In genomic region chrX:9120828-9121754, dm6 we compare ENCODE assay signal across 1 fruit fly cellular context.
TF ChIP-seq lines count a peak whose summit lies in the region.

No protein-coding gene starts in this region.

TF ChIP-seq in whole organism, embryonic, 481 proteins besides CTCF, POLR2A, EP300 and RAD21 (continued from another document and continues in another):
- peak; percentile 23; the same call in 1 of the 3 replicates for TF ChIP-seq CG17361 (GFP tag; IDR thresholded peaks at IDR 0.05; lab: Robert Waterston, UW)
- no peak for TF ChIP-seq CG8290 (GFP tag; optimal IDR thresholded peaks at IDR 0.05; lab: Kevin White, UChicago)
- TF ChIP-seq CG8290 (tag; optimal IDR thresholded peaks at IDR 0.05; lab: Kevin White, UChicago), result no peak
- no peak for TF ChIP-seq CG17186 (GFP tag; optimal IDR thresholded peaks at IDR 0.05; lab: Kevin White, UChicago)
- no peak for TF ChIP-seq inv (GFP tag; IDR thresholded peaks at IDR 0.05; lab: Robert Waterston, UW; ENCODE audit: partially characterized antibody)
- no peak for TF ChIP-seq vnd (GFP tag; IDR thresholded peaks at IDR 0.05; lab: Robert Waterston, UW; ENCODE audit: partially characterized antibody)
- TF ChIP-seq Hey (tag; optimal IDR thresholded peaks at IDR 0.05; lab: Kevin White, UChicago), result no peak
- peak; percentile 40 for TF ChIP-seq CG17829 (tag; optimal IDR thresholded peaks at IDR 0.05; lab: Kevin White, UChicago)
- TF ChIP-seq TFAM (GFP tag; optimal IDR thresholded peaks at IDR 0.05; lab: Kevin White, UChicago), result no peak
- TF ChIP-seq CG3407 (GFP tag; optimal IDR thresholded peaks at IDR 0.05; lab: Kevin White, UChicago), result no peak
- TF ChIP-seq HLHmδ (GFP tag; optimal IDR thresholded peaks at IDR 0.05; lab: Kevin White, UChicago), result no peak
- TF ChIP-seq abd-A (tag; optimal IDR thresholded peaks at IDR 0.05; lab: Kevin White, UChicago), result no peak
- TF ChIP-seq ERR (GFP tag; optimal IDR thresholded peaks at IDR 0.05; lab: Kevin White, UChicago), result no peak
- TF ChIP-seq CG10147 (GFP tag; optimal IDR thresholded peaks at IDR 0.05; lab: Kevin White, UChicago), result peak; percentile 15
- TF ChIP-seq nau (GFP tag; optimal IDR thresholded peaks at IDR 0.05; lab: Kevin White, UChicago), result peak; percentile 59
- TF ChIP-seq Mes4 (GFP tag; optimal IDR thresholded peaks at IDR 0.05; lab: Kevin White, UChicago), result peak; percentile 5
- no peak for TF ChIP-seq CG9876 (GFP tag; optimal IDR thresholded peaks at IDR 0.05; lab: Kevin White, UChicago)
- TF ChIP-seq emc (GFP tag; optimal IDR thresholded peaks at IDR 0.05; lab: Kevin White, UChicago), result no peak
- TF ChIP-seq sna (GFP tag; IDR thresholded peaks at IDR 0.05; lab: Robert Waterston, UW; ENCODE audit: partially characterized antibody), result no peak
- no peak for TF ChIP-seq HLH4C (GFP tag; IDR thresholded peaks at IDR 0.05; lab: Robert Waterston, UW; ENCODE audit: partially characterized antibody)
- no peak for TF ChIP-seq al (GFP tag; IDR thresholded peaks at IDR 0.05; lab: Robert Waterston, UW)
- TF ChIP-seq CG1832 (GFP tag; optimal IDR thresholded peaks at IDR 0.05; lab: Kevin White, UChicago), result no peak
- TF ChIP-seq CG7963 (GFP tag; IDR thresholded peaks at IDR 0.05; lab: Robert Waterston, UW; ENCODE audit: partially characterized antibody), result no peak
- TF ChIP-seq CG11093 (GFP tag; IDR thresholded peaks at IDR 0.05; lab: Robert Waterston, UW), result no peak
- no peak for TF ChIP-seq CG3065 (GFP tag; optimal IDR thresholded peaks at IDR 0.05; lab: Kevin White, UChicago)
- no peak for TF ChIP-seq CG12236 (GFP tag; optimal IDR thresholded peaks at IDR 0.05; lab: Kevin White, UChicago)
- no peak for TF ChIP-seq Stat92E (GFP tag; optimal IDR thresholded peaks at IDR 0.05; lab: Kevin White, UChicago)
- peak; percentile 50 for TF ChIP-seq CG13424 (tag; optimal IDR thresholded peaks at IDR 0.05; lab: Kevin White, UChicago)
- TF ChIP-seq CG31224 (GFP tag; IDR thresholded peaks at IDR 0.05; lab: Robert Waterston, UW), result no peak
- no peak for TF ChIP-seq CG12299 (tag; optimal IDR thresholded peaks at IDR 0.05; lab: Kevin White, UChicago)
- TF ChIP-seq NC2β (GFP tag; optimal IDR thresholded peaks at IDR 0.05; lab: Kevin White, UChicago), result no peak
- TF ChIP-seq slbo (GFP tag; IDR thresholded peaks at IDR 0.05; lab: Robert Waterston, UW), result peak; percentile 55
- no peak for TF ChIP-seq sens-2 (GFP tag; IDR thresholded peaks at IDR 0.05; lab: Robert Waterston, UW)
- no peak for TF ChIP-seq gt (GFP tag; IDR thresholded peaks at IDR 0.05; lab: Robert Waterston, UW)
- TF ChIP-seq fd96Cb (tag; optimal IDR thresholded peaks at IDR 0.05; lab: Kevin White, UChicago), result peak; percentile 49
- no peak for TF ChIP-seq YL-1 (GFP tag; optimal IDR thresholded peaks at IDR 0.05; lab: Kevin White, UChicago)
- no peak for TF ChIP-seq CG32772 (GFP tag; IDR thresholded peaks at IDR 0.05; lab: Robert Waterston, UW)
- TF ChIP-seq CG4730 (GFP tag; IDR thresholded peaks at IDR 0.05; lab: Robert Waterston, UW), result no peak; the same call in 1 of the 2 replicates
- TF ChIP-seq onecut (GFP tag; IDR thresholded peaks at IDR 0.05; lab: Robert Waterston, UW), result no peak
- peak; percentile 60 for TF ChIP-seq lab (GFP tag; optimal IDR thresholded peaks at IDR 0.05; lab: Kevin White, UChicago)
- TF ChIP-seq CG33213 (GFP tag; optimal IDR thresholded peaks at IDR 0.05; lab: Kevin White, UChicago), result no peak
- TF ChIP-seq stc (GFP tag; IDR thresholded peaks at IDR 0.05; lab: Robert Waterston, UW), result no peak
- no peak for TF ChIP-seq yki (optimal IDR thresholded peaks at IDR 0.05; lab: Kevin White, UChicago)
- no peak for TF ChIP-seq tap (tag; optimal IDR thresholded peaks at IDR 0.05; lab: Kevin White, UChicago)
- TF ChIP-seq dati (GFP tag; IDR thresholded peaks at IDR 0.05; lab: Robert Waterston, UW), result no peak
- TF ChIP-seq ewg (GFP tag; optimal IDR thresholded peaks at IDR 0.05; lab: Kevin White, UChicago), result no peak
- no peak for TF ChIP-seq Scr (GFP tag; IDR thresholded peaks at IDR 0.05; lab: Robert Waterston, UW; ENCODE audit: partially characterized antibody)
- TF ChIP-seq ro (GFP tag; IDR thresholded peaks at IDR 0.05; lab: Robert Waterston, UW), result no peak
- TF ChIP-seq Nf-YB (GFP tag; optimal IDR thresholded peaks at IDR 0.05; lab: Kevin White, UChicago), result no peak
- peak; percentile 54 to 94 for TF ChIP-seq insv (GFP tag; optimal IDR thresholded peaks at IDR 0.05; lab: Kevin White, UChicago)
- peak; percentile 5 for TF ChIP-seq CG18619 (GFP tag; optimal IDR thresholded peaks at IDR 0.05; lab: Kevin White, UChicago)
- TF ChIP-seq HLH3B (GFP tag; IDR thresholded peaks at IDR 0.05; lab: Robert Waterston, UW), result peak; percentile 20; the same call in 1 of the 2 replicates
- TF ChIP-seq hth (optimal IDR thresholded peaks at IDR 0.05; lab: Kevin White, UChicago), result no peak
- TF ChIP-seq pum (GFP tag; optimal IDR thresholded peaks at IDR 0.05; lab: Kevin White, UChicago), result no peak
- TF ChIP-seq CG7745 (tag; optimal IDR thresholded peaks at IDR 0.05; lab: Kevin White, UChicago), result no peak
- TF ChIP-seq Dek (tag; optimal IDR thresholded peaks at IDR 0.05; lab: Kevin White, UChicago), result no peak
- TF ChIP-seq CG32767 (GFP tag; IDR thresholded peaks at IDR 0.05; lab: Robert Waterston, UW), result no peak
- TF ChIP-seq row (GFP tag; IDR thresholded peaks at IDR 0.05; lab: Robert Waterston, UW), result peak; percentile 57
- TF ChIP-seq tio (GFP tag; optimal IDR thresholded peaks at IDR 0.05; lab: Kevin White, UChicago), result peak; percentile 28
- TF ChIP-seq mld (GFP tag; IDR thresholded peaks at IDR 0.05; lab: Robert Waterston, UW; ENCODE audit: partially characterized antibody), result no peak
- no peak for TF ChIP-seq CG8089 (GFP tag; optimal IDR thresholded peaks at IDR 0.05; lab: Kevin White, UChicago)
- peak; percentile 39; the same call in 1 of the 2 replicates for TF ChIP-seq CG1024 (GFP tag; IDR thresholded peaks at IDR 0.05; lab: Robert Waterston, UW)
- TF ChIP-seq aop (GFP tag; IDR thresholded peaks at IDR 0.05; lab: Robert Waterston, UW), result no peak
- no peak for TF ChIP-seq pan (optimal IDR thresholded peaks at IDR 0.05; lab: Kevin White, UChicago)
- TF ChIP-seq pan (GFP tag; optimal IDR thresholded peaks at IDR 0.05 in 1 of 2, IDR thresholded peaks at IDR 0.05 in 1 of 2), result peak in 1 of 2 experiments; percentile 50
- no peak for TF ChIP-seq CG14441 (GFP tag; IDR thresholded peaks at IDR 0.05; lab: Robert Waterston, UW)
- TF ChIP-seq Bdp1 (GFP tag; optimal IDR thresholded peaks at IDR 0.05; lab: Kevin White, UChicago), result no peak
- no peak for TF ChIP-seq CG30431 (GFP tag; optimal IDR thresholded peaks at IDR 0.05; lab: Kevin White, UChicago)
- peak; percentile 25 for TF ChIP-seq CG13296 (GFP tag; optimal IDR thresholded peaks at IDR 0.05; lab: Kevin White, UChicago)
- TF ChIP-seq CG15073 (GFP tag; optimal IDR thresholded peaks at IDR 0.05; lab: Kevin White, UChicago), result no peak
- peak; percentile 36 for TF ChIP-seq CG1233 (GFP tag; optimal IDR thresholded peaks at IDR 0.05; lab: Kevin White, UChicago)
- TF ChIP-seq cad (GFP tag; optimal IDR thresholded peaks at IDR 0.05; lab: Kevin White, UChicago), result no peak
- TF ChIP-seq ATbp (GFP tag; optimal IDR thresholded peaks at IDR 0.05; lab: Kevin White, UChicago), result peak; percentile 27
- 0 out of 2 replicates have a peak, but pooled peaks have one; percentile 16 for TF ChIP-seq crol (GFP tag; IDR thresholded peaks at IDR 0.05; lab: Robert Waterston, UW)
- no peak for TF ChIP-seq ssp (GFP tag; IDR thresholded peaks at IDR 0.05; lab: Robert Waterston, UW)
- TF ChIP-seq CG3163 (GFP tag; optimal IDR thresholded peaks at IDR 0.05; lab: Kevin White, UChicago), result no peak
- TF ChIP-seq HmgD (GFP tag; optimal IDR thresholded peaks at IDR 0.05; lab: Kevin White, UChicago), result no peak
- no peak for TF ChIP-seq btn (GFP tag; optimal IDR thresholded peaks at IDR 0.05; lab: Kevin White, UChicago)
- TF ChIP-seq slp2 (GFP tag; optimal IDR thresholded peaks at IDR 0.05; lab: Kevin White, UChicago), result no peak
- peak; percentile 24 for TF ChIP-seq Hmr (GFP tag; optimal IDR thresholded peaks at IDR 0.05; lab: Kevin White, UChicago)
- peak; percentile 16; the same call in 1 of the 3 replicates for TF ChIP-seq Aef1 (GFP tag; IDR thresholded peaks at IDR 0.05; lab: Robert Waterston, UW)
- no peak for TF ChIP-seq Dfd (GFP tag; optimal IDR thresholded peaks at IDR 0.05; lab: Kevin White, UChicago)
- TF ChIP-seq pzg (GFP tag; optimal IDR thresholded peaks at IDR 0.05; lab: Kevin White, UChicago), result no peak
- TF ChIP-seq Lim3 (GFP tag; IDR thresholded peaks at IDR 0.05; lab: Robert Waterston, UW), result no peak
- no peak for TF ChIP-seq Sin3A (optimal IDR thresholded peaks at IDR 0.05; lab: Kevin White, UChicago)
- TF ChIP-seq toy (GFP tag; IDR thresholded peaks at IDR 0.05; lab: Robert Waterston, UW), result no peak
- no peak for TF ChIP-seq BEAF-32 (GFP tag; optimal IDR thresholded peaks at IDR 0.05; lab: Kevin White, UChicago)
- no peak for TF ChIP-seq CG10959 (GFP tag; IDR thresholded peaks at IDR 0.05; lab: Robert Waterston, UW)
- TF ChIP-seq Mad (GFP tag; optimal IDR thresholded peaks at IDR 0.05; lab: Kevin White, UChicago), result peak; percentile 12
- peak; percentile 55 for TF ChIP-seq CG3281 (GFP tag; optimal IDR thresholded peaks at IDR 0.05; lab: Kevin White, UChicago)
- no peak for TF ChIP-seq CG34224 (GFP tag; IDR thresholded peaks at IDR 0.05; lab: Robert Waterston, UW; ENCODE audit: partially characterized antibody)
- no peak for TF ChIP-seq Rx (GFP tag; IDR thresholded peaks at IDR 0.05; lab: Robert Waterston, UW)
- TF ChIP-seq sob (GFP tag; IDR thresholded peaks at IDR 0.05; lab: Robert Waterston, UW), result peak; percentile 19; the same call in 1 of the 2 replicates
- peak; percentile 81 for TF ChIP-seq D19B (GFP tag; optimal IDR thresholded peaks at IDR 0.05; lab: Kevin White, UChicago)
- peak; percentile 89 for TF ChIP-seq sens (GFP tag; lab: Kevin White, UChicago)
- no peak for TF ChIP-seq twi (tag; optimal IDR thresholded peaks at IDR 0.05; lab: Kevin White, UChicago)
- no peak for TF ChIP-seq Neu2 (GFP tag; optimal IDR thresholded peaks at IDR 0.05; lab: Kevin White, UChicago; ENCODE audit: borderline replicate concordance)
- TF ChIP-seq CG6683 (GFP tag; optimal IDR thresholded peaks at IDR 0.05; lab: Kevin White, UChicago), result no peak
- no peak for TF ChIP-seq CG12769 (tag; optimal IDR thresholded peaks at IDR 0.05; lab: Kevin White, UChicago)
- TF ChIP-seq Drgx (GFP tag; IDR thresholded peaks at IDR 0.05; lab: Robert Waterston, UW), result peak; percentile 34; the same call in 1 of the 2 replicates
- no peak for TF ChIP-seq croc (GFP tag; conservative IDR thresholded peaks at IDR 0.05; lab: Robert Waterston, UW)
- TF ChIP-seq lov (optimal IDR thresholded peaks at IDR 0.05; lab: Kevin White, UChicago), result no peak
- no peak for TF ChIP-seq lov (GFP tag; IDR thresholded peaks at IDR 0.05; lab: Robert Waterston, UW)
- no peak for TF ChIP-seq zen2 (GFP tag; IDR thresholded peaks at IDR 0.05; lab: Robert Waterston, UW; ENCODE audit: partially characterized antibody)
- no peak for TF ChIP-seq CG1602 (GFP tag; optimal IDR thresholded peaks at IDR 0.05; lab: Kevin White, UChicago)
- no peak for TF ChIP-seq CG10543 (GFP tag; optimal IDR thresholded peaks at IDR 0.05; lab: Kevin White, UChicago)
- no peak for TF ChIP-seq CG4282 (GFP tag; optimal IDR thresholded peaks at IDR 0.05; lab: Kevin White, UChicago)
- TF ChIP-seq ac (GFP tag; optimal IDR thresholded peaks at IDR 0.05; lab: Kevin White, UChicago), result no peak
- TF ChIP-seq org-1 (GFP tag; optimal IDR thresholded peaks at IDR 0.05; lab: Kevin White, UChicago), result peak; percentile 37
- no peak for TF ChIP-seq repo (GFP tag; optimal IDR thresholded peaks at IDR 0.05; lab: Kevin White, UChicago)
- no peak for TF ChIP-seq Gsc (GFP tag; IDR thresholded peaks at IDR 0.05; lab: Robert Waterston, UW)
- peak; percentile 35 for TF ChIP-seq CG1603 (tag; optimal IDR thresholded peaks at IDR 0.05; lab: Kevin White, UChicago)
- no peak for TF ChIP-seq Lpt (GFP tag; optimal IDR thresholded peaks at IDR 0.05; lab: Kevin White, UChicago)
- no peak for TF ChIP-seq CG2202 (tag; optimal IDR thresholded peaks at IDR 0.05; lab: Kevin White, UChicago)
- no peak for TF ChIP-seq CG11723 (GFP tag; optimal IDR thresholded peaks at IDR 0.05; lab: Kevin White, UChicago)
- TF ChIP-seq CG8924 (tag; optimal IDR thresholded peaks at IDR 0.05; lab: Kevin White, UChicago), result peak; percentile 57
- peak; percentile 55 for TF ChIP-seq vvl (GFP tag; IDR thresholded peaks at IDR 0.05; lab: Robert Waterston, UW)
- no peak for TF ChIP-seq crp (GFP tag; optimal IDR thresholded peaks at IDR 0.05; lab: Kevin White, UChicago)
- no peak for TF ChIP-seq tgo (GFP tag; IDR thresholded peaks at IDR 0.05; lab: Robert Waterston, UW)
- no peak for TF ChIP-seq Dip3 (GFP tag; optimal IDR thresholded peaks at IDR 0.05; lab: Kevin White, UChicago)
- TF ChIP-seq CG2120 (GFP tag; optimal IDR thresholded peaks at IDR 0.05; lab: Kevin White, UChicago), result peak; percentile 68
- peak; percentile 58 for TF ChIP-seq CG15269 (tag; optimal IDR thresholded peaks at IDR 0.05; lab: Kevin White, UChicago)
- TF ChIP-seq Rfx (GFP tag; IDR thresholded peaks at IDR 0.05; lab: Robert Waterston, UW), result peak; percentile 34; the same call in 1 of the 2 replicates
- TF ChIP-seq tup (GFP tag; optimal IDR thresholded peaks at IDR 0.05; lab: Kevin White, UChicago), result no peak
- peak; percentile 32; the same call in 1 of the 2 replicates for TF ChIP-seq lmd (GFP tag; IDR thresholded peaks at IDR 0.05; lab: Robert Waterston, UW)
- peak; percentile 4 for TF ChIP-seq scrt (GFP tag; optimal IDR thresholded peaks at IDR 0.05; lab: Kevin White, UChicago)
- no peak for TF ChIP-seq Oaz (GFP tag; IDR thresholded peaks at IDR 0.05; lab: Robert Waterston, UW)
- TF ChIP-seq stwl (tag; optimal IDR thresholded peaks at IDR 0.05; lab: Kevin White, UChicago), result no peak
- TF ChIP-seq ind (GFP tag; optimal IDR thresholded peaks at IDR 0.05; lab: Kevin White, UChicago), result peak; percentile 46
- TF ChIP-seq kay (GFP tag; optimal IDR thresholded peaks at IDR 0.05; lab: Kevin White, UChicago), result peak; percentile 2
- TF ChIP-seq dmrt99B (tag; optimal IDR thresholded peaks at IDR 0.05; lab: Kevin White, UChicago), result peak; percentile 65
- TF ChIP-seq wek (GFP tag; optimal IDR thresholded peaks at IDR 0.05; lab: Kevin White, UChicago), result no peak
- TF ChIP-seq tll (GFP tag; optimal IDR thresholded peaks at IDR 0.05; lab: Kevin White, UChicago), result no peak
- TF ChIP-seq CG4820 (GFP tag; optimal IDR thresholded peaks at IDR 0.05; lab: Kevin White, UChicago), result peak; percentile 32
- peak; percentile 55 for TF ChIP-seq CG10979 (tag; optimal IDR thresholded peaks at IDR 0.05; lab: Kevin White, UChicago)
- no peak for TF ChIP-seq sug (tag; optimal IDR thresholded peaks at IDR 0.05; lab: Kevin White, UChicago)
